Fruit fly (Drosophila melanogaster) whole organism, embryonic: ENCODE data around the gene CG2124.
A peak's percentile ranks its signal among the peaks of the same experiment; 100 is the strongest.

Source experiments
- Abd-B ChIP-seq: fragments of 200-800 bp; sonication (Bioruptor generic); optimal IDR thresholded peaks from 2 replicates; lab custom pipeline; 2018; ENCODE audit warnings: missing biosample characterization, mild to moderate bottlenecking, missing genetic modification characterization, moderate library complexity
- Blimp-1 ChIP-seq: fragments of 200-800 bp; sonication (Bioruptor generic); optimal IDR thresholded peaks from 3 replicates; lab custom pipeline; 2018; ENCODE audit warnings: missing biosample characterization, missing genetic modification characterization, mild to moderate bottlenecking, moderate library complexity, missing genetic modification reagents
- CG10147 ChIP-seq: fragments of 200-800 bp; sonication (Bioruptor generic); optimal IDR thresholded peaks from 2 replicates; lab custom pipeline; 2019; ENCODE audit warnings: missing biosample characterization, mild to moderate bottlenecking, missing genetic modification characterization, moderate library complexity
- CG10267 ChIP-seq: fragments of 200-800 bp; sonication (Bioruptor generic); optimal IDR thresholded peaks from 2 replicates; lab custom pipeline; 2018; ENCODE audit warnings: missing biosample characterization, mild to moderate bottlenecking, missing genetic modification characterization, moderate library complexity
- CG11247 ChIP-seq: fragments of 200-800 bp; sonication (Bioruptor generic); IDR thresholded peaks from 2 replicates; pipeline ENCODE4 v1.3.6; 2022; ENCODE audit warnings: missing biosample characterization, missing genetic modification characterization
- CG11723 ChIP-seq: fragments of 200-800 bp; sonication (Bioruptor generic); optimal IDR thresholded peaks from 2 replicates; lab custom pipeline; 2017; ENCODE audit warnings: missing biosample characterization, mild to moderate bottlenecking, missing genetic modification characterization
- CG13296 ChIP-seq: fragments of 200-800 bp; sonication (Bioruptor generic); optimal IDR thresholded peaks from 3 replicates; lab custom pipeline; 2018; ENCODE audit warnings: missing biosample characterization, mild to moderate bottlenecking, missing genetic modification characterization
- CG14014 ChIP-seq: fragments of 200-800 bp; sonication (Bioruptor generic); IDR thresholded peaks from 2 replicates; pipeline ENCODE4 v1.3.6; 2022; ENCODE audit warnings: missing biosample characterization, missing genetic modification characterization
- CG14050 ChIP-seq: fragments of 200-800 bp; sonication (Bioruptor generic); IDR thresholded peaks from 3 replicates; pipeline ENCODE4 v1.3.6; 2022; ENCODE audit warnings: missing biosample characterization, missing genetic modification characterization
- CG17359 ChIP-seq: fragments of 200-800 bp; sonication (Bioruptor generic); optimal IDR thresholded peaks from 3 replicates; lab custom pipeline; 2018; ENCODE audit warnings: missing biosample characterization, mild to moderate bottlenecking, missing genetic modification characterization, moderate library complexity
- CG18599 ChIP-seq: fragments of 200-800 bp; sonication (Bioruptor generic); optimal IDR thresholded peaks from 3 replicates; lab custom pipeline; 2017; ENCODE audit warnings: missing biosample characterization, missing genetic modification characterization, mild to moderate bottlenecking, moderate library complexity, missing genetic modification reagents
- CG18619 ChIP-seq: fragments of 200-800 bp; sonication (Bioruptor generic); optimal IDR thresholded peaks from 3 replicates; lab custom pipeline; 2017; ENCODE audit warnings: missing biosample characterization, mild to moderate bottlenecking, missing genetic modification characterization
- CG2116 ChIP-seq: fragments of 200-800 bp; sonication (Bioruptor generic); optimal IDR thresholded peaks from 3 replicates; lab custom pipeline; 2018; ENCODE audit warnings: missing biosample characterization, mild to moderate bottlenecking, missing genetic modification characterization
- CG2712 ChIP-seq: fragments of 200-800 bp; optimal IDR thresholded peaks from 3 replicates; lab custom pipeline; 2019; ENCODE audit warnings: missing biosample characterization, mild to moderate bottlenecking, missing genetic modification characterization, moderate library complexity
- CG3407 ChIP-seq: fragments of 200-800 bp; sonication (Bioruptor generic); optimal IDR thresholded peaks from 2 replicates; lab custom pipeline; 2018; ENCODE audit warnings: missing biosample characterization, mild to moderate bottlenecking, missing genetic modification characterization
- CG4360 ChIP-seq: fragments of 200-800 bp; sonication (Bioruptor generic); IDR thresholded peaks from 2 replicates; pipeline ENCODE4 v1.3.6; 2022; ENCODE audit warnings: missing biosample characterization, missing genetic modification characterization
- CG5245 ChIP-seq: fragments of 200-800 bp; sonication (Bioruptor generic); optimal IDR thresholded peaks from 3 replicates; lab custom pipeline; 2016; ENCODE audit warnings: missing biosample characterization, missing genetic modification characterization
- CG6254 ChIP-seq: fragments of 200-800 bp; sonication (Bioruptor generic); optimal IDR thresholded peaks from 3 replicates; lab custom pipeline; 2017; ENCODE audit warnings: mild to moderate bottlenecking, missing biosample characterization, missing genetic modification reagents, missing genetic modification characterization
- CG7372 ChIP-seq: fragments of 200-800 bp; sonication (Bioruptor generic); IDR thresholded peaks from 2 replicates; pipeline ENCODE4 v1.3.6; 2022; ENCODE audit warnings: missing biosample characterization, missing genetic modification characterization
- CG7963 ChIP-seq: fragments of 200-800 bp; sonication (Bioruptor generic); IDR thresholded peaks from 3 replicates; pipeline ENCODE4 v1.3.6; 2022; ENCODE audit warnings: missing biosample characterization, missing genetic modification characterization; ENCODE audit not compliant: partially characterized antibody
- CoRest ChIP-seq: fragments of 200-800 bp; sonication (Bioruptor generic); optimal IDR thresholded peaks from 3 replicates; lab custom pipeline; 2018; ENCODE audit warnings: missing biosample characterization, mild to moderate bottlenecking, missing genetic modification characterization, moderate library complexity
- CrebB ChIP-seq: fragments of 200-800 bp; sonication (Bioruptor generic); optimal IDR thresholded peaks from 3 replicates; lab custom pipeline; 2018; ENCODE audit warnings: missing biosample characterization, mild to moderate bottlenecking, missing genetic modification characterization
- Ets65A ChIP-seq: fragments of 200-800 bp; sonication (Bioruptor generic); peaks from one replicate; lab custom pipeline; 2016; ENCODE audit warnings: missing biosample characterization, missing genetic modification characterization
- HLH3B ChIP-seq: fragments of 200-800 bp; sonication (Bioruptor generic); IDR thresholded peaks from 2 replicates; pipeline ENCODE4 v1.3.6; 2022; ENCODE audit warnings: missing biosample characterization, missing genetic modification characterization
- HLH54F ChIP-seq: fragments of 200-800 bp; sonication (Bioruptor generic); optimal IDR thresholded peaks from 3 replicates; lab custom pipeline; 2016; ENCODE audit warnings: missing biosample characterization, missing genetic modification characterization
- Hmr ChIP-seq: fragments of 200-800 bp; sonication (Bioruptor generic); optimal IDR thresholded peaks from 3 replicates; lab custom pipeline; 2017; ENCODE audit warnings: mild to moderate bottlenecking, missing biosample characterization, missing genetic modification reagents, missing genetic modification characterization
- Hsf ChIP-seq: fragments of 200-800 bp; sonication (Bioruptor generic); optimal IDR thresholded peaks from 3 replicates; lab custom pipeline; 2016; ENCODE audit warnings: missing biosample characterization, missing genetic modification characterization
- Med ChIP-seq: fragments of 200-800 bp; sonication (Bioruptor generic); peaks from one replicate; lab custom pipeline; 2016; ENCODE audit warnings: missing biosample characterization, missing genetic modification characterization, mild to moderate bottlenecking, inconsistent platforms, moderate library complexity
- Oaz ChIP-seq: fragments of 200-800 bp; sonication (Bioruptor generic); IDR thresholded peaks from 2 replicates; pipeline ENCODE4 v1.3.6; 2022; ENCODE audit warnings: missing biosample characterization, missing genetic modification characterization
- Ptx1 ChIP-seq: fragments of 200-800 bp; sonication (Bioruptor generic); IDR thresholded peaks from 2 replicates; pipeline ENCODE4 v1.3.6; 2022; ENCODE audit warnings: missing biosample characterization, missing genetic modification characterization
- Stat92E ChIP-seq, 3 experiments: fragments of >200 bp in 2 of 3; fragments of 200-800 bp in 1 of 3; sonication (Bioruptor generic) in 1 of 3; optimal IDR thresholded peaks; 2 replicates each; lab custom pipeline; 2017 to 2019; ENCODE audit warnings: missing biosample characterization in 3 of 3, missing genetic modification characterization in 3 of 3, mild to moderate bottlenecking in 1 of 3, moderate library complexity in 1 of 3
- cas ChIP-seq: fragments of 200-800 bp; sonication (Bioruptor generic); IDR thresholded peaks from 2 replicates; pipeline ENCODE4 v1.3.6; 2022; ENCODE audit warnings: missing biosample characterization, missing genetic modification characterization
- dpn ChIP-seq, 2 experiments: fragments of 200-800 bp; sonication (Bioruptor generic); optimal IDR thresholded peaks; 3 replicates each; lab custom pipeline; 2016; ENCODE audit warnings: missing biosample characterization in 2 of 2, missing genetic modification characterization in 2 of 2
- gce ChIP-seq: fragments of 200-800 bp; sonication (Bioruptor generic); IDR thresholded peaks from 3 replicates; pipeline ENCODE4 v1.3.6; 2022; ENCODE audit warnings: missing biosample characterization, missing genetic modification characterization
- ham ChIP-seq: fragments of 200-800 bp; sonication (Bioruptor generic); IDR thresholded peaks from 2 replicates; pipeline ENCODE4 v1.3.6; 2022; ENCODE audit warnings: missing biosample characterization, missing genetic modification characterization
- luna ChIP-seq: fragments of 200-800 bp; sonication (Bioruptor generic); optimal IDR thresholded peaks from 2 replicates; lab custom pipeline; 2016; ENCODE audit warnings: missing biosample characterization, missing genetic modification characterization
- pb ChIP-seq: fragments of 200-800 bp; sonication (Bioruptor generic); optimal IDR thresholded peaks from 3 replicates; lab custom pipeline; 2016; ENCODE audit warnings: missing biosample characterization, missing genetic modification characterization
- pita ChIP-seq: fragments of 200-800 bp; sonication (Bioruptor generic); optimal IDR thresholded peaks from 2 replicates; lab custom pipeline; 2017; ENCODE audit warnings: missing biosample characterization, mild to moderate bottlenecking, missing genetic modification characterization
- slbo ChIP-seq: fragments of 200-800 bp; sonication (Bioruptor generic); IDR thresholded peaks from 2 replicates; pipeline ENCODE4 v1.3.6; 2022; ENCODE audit warnings: missing biosample characterization, missing genetic modification characterization
- tna ChIP-seq: fragments of 200-800 bp; sonication (Bioruptor generic); IDR thresholded peaks from 2 replicates; pipeline ENCODE4 v1.3.6; 2022; ENCODE audit warnings: missing biosample characterization, missing genetic modification characterization; ENCODE audit not compliant: partially characterized antibody
- trem ChIP-seq: fragments of 200-800 bp; optimal IDR thresholded peaks from 3 replicates; lab custom pipeline; 2019; ENCODE audit warnings: missing biosample characterization, mild to moderate bottlenecking, missing genetic modification characterization, moderate library complexity
- twi ChIP-seq: fragments of 200-800 bp; optimal IDR thresholded peaks from 2 replicates; lab custom pipeline; 2019; ENCODE audit warnings: missing biosample characterization, mild to moderate bottlenecking, missing genetic modification characterization, moderate library complexity
- tx ChIP-seq: fragments of 200-800 bp; sonication (Bioruptor generic); optimal IDR thresholded peaks from 2 replicates; lab custom pipeline; 2016; ENCODE audit warnings: missing biosample characterization, missing genetic modification characterization
- unpg ChIP-seq: fragments of 200-800 bp; sonication (Bioruptor generic); optimal IDR thresholded peaks from 3 replicates; lab custom pipeline; 2018; ENCODE audit warnings: missing biosample characterization, mild to moderate bottlenecking, missing genetic modification characterization, moderate library complexity

Gene CG2124

dm6 chrX:10613568-10613967 is 17.6 kb downstream of the CG2124 start (continued):
- no peak for TF ChIP-seq CG7372 (GFP tag; lab: Robert Waterston, UW)
- TF ChIP-seq CrebB (tag; lab: Kevin White, UChicago) = no peak
- TF ChIP-seq tx = no peak
- TF ChIP-seq CG13296 (GFP tag; lab: Kevin White, UChicago) = no peak
- no peak for TF ChIP-seq CG14014 (GFP tag; lab: Robert Waterston, UW)
- peak; percentile 9 for TF ChIP-seq Hmr (GFP tag; lab: Kevin White, UChicago)
- TF ChIP-seq CG18599 = peak; percentile 25
- no peak for TF ChIP-seq slbo

- TF ChIP-seq Med (GFP tag; lab: Kevin White, UChicago) = peak; percentile 16
- no peak for TF ChIP-seq Oaz (GFP tag; lab: Robert Waterston, UW)
- TF ChIP-seq CG6254 (GFP tag; lab: Kevin White, UChicago) = no peak
- no peak for TF ChIP-seq Ptx1 (GFP tag; lab: Robert Waterston, UW)
- peak; percentile 47 for TF ChIP-seq Ets65A (GFP tag; lab: Kevin White, UChicago)
- TF ChIP-seq HLH3B (GFP tag; lab: Robert Waterston, UW) = no peak
- no peak for TF ChIP-seq CG5245 (GFP tag; lab: Kevin White, UChicago)
Measured at dm6 chrX:10615215-10615614, 19.3 kb downstream of the CG2124 start.

dm6 chrX:10618491-10618890 is 22.6 kb downstream of the CG2124 start:
- no peak for TF ChIP-seq CG2116
- TF ChIP-seq CG4360 (GFP tag; lab: Robert Waterston, UW) = peak; percentile 31; the same call in 1 of the 2 replicates

- TF ChIP-seq pb (GFP tag; lab: Kevin White, UChicago) = no peak
- TF ChIP-seq Abd-B (GFP tag; lab: Kevin White, UChicago) = peak; percentile 58
- TF ChIP-seq CoRest (tag; lab: Kevin White, UChicago) = peak; percentile 81
- 0 out of 3 replicates have a peak, but pooled peaks have one; percentile 25 for TF ChIP-seq CG14050 (GFP tag; lab: Robert Waterston, UW)
- TF ChIP-seq cas (GFP tag; lab: Robert Waterston, UW) = no peak
- peak; percentile 69 for TF ChIP-seq unpg (GFP tag; lab: Kevin White, UChicago)
- TF ChIP-seq CG3407 = peak; percentile 41
- no peak for TF ChIP-seq gce (GFP tag; lab: Robert Waterston, UW)
- no peak for TF ChIP-seq pita (GFP tag; lab: Kevin White, UChicago)
- peak; percentile 13; the same call in 1 of the 2 replicates for TF ChIP-seq CG11247 (GFP tag; lab: Robert Waterston, UW)
- peak; percentile 45 for TF ChIP-seq CG11723 (GFP tag; lab: Kevin White, UChicago)
- TF ChIP-seq CG2712 = peak; percentile 71
- 0 out of 2 replicates have a peak, but pooled peaks have one; percentile 36 for TF ChIP-seq CG14014 (GFP tag; lab: Robert Waterston, UW)
- TF ChIP-seq Stat92E (GFP tag; optimal IDR thresholded peaks at IDR 0.05; lab: Kevin White, UChicago) = no peak
- peak; percentile 60 for TF ChIP-seq Blimp-1 (GFP tag; lab: Kevin White, UChicago)
- no peak for TF ChIP-seq ham (GFP tag; lab: Robert Waterston, UW)
- TF ChIP-seq dpn (GFP tag; optimal IDR thresholded peaks at IDR 0.05; lab: Kevin White, UChicago) = peak; percentile 22 to 29
- TF ChIP-seq CG10267 = peak; percentile 47
- TF ChIP-seq tna (GFP tag; lab: Robert Waterston, UW) = no peak
- TF ChIP-seq CG7963 (GFP tag; lab: Robert Waterston, UW) = no peak
- no peak for TF ChIP-seq luna
- TF ChIP-seq twi (tag; lab: Kevin White, UChicago) = peak; percentile 15
- TF ChIP-seq CG17359 (tag; lab: Kevin White, UChicago) = peak; percentile 72
- peak; percentile 31 for TF ChIP-seq HLH54F
- peak; percentile 77 for TF ChIP-seq CG10147 (GFP tag; lab: Kevin White, UChicago)
- peak; percentile 76 for TF ChIP-seq CG18619 (GFP tag; lab: Kevin White, UChicago)
- peak; percentile 11 for TF ChIP-seq trem (tag; lab: Kevin White, UChicago)
- TF ChIP-seq Hsf (GFP tag; lab: Kevin White, UChicago) = peak; percentile 42
Measured at dm6 chrX:10620144-10621005, 24.5 kb downstream of the CG2124 start, which contains the start of gene CG43347. Gene CG43347 (minus strand): TSS chrX:10620190.
